Fruit fly (Drosophila melanogaster) whole organism, embryonic: Measurements from ENCODE around the gene bys.
A peak's percentile ranks its signal among the peaks of the same experiment; 100 is the strongest.

Experiments used
- Aef1 ChIP-seq: fragments of 200-800 bp; sonication (Bioruptor generic); IDR thresholded peaks from 3 replicates; pipeline ENCODE4 v1.3.6; 2022; ENCODE audit warnings: missing biosample characterization, missing genetic modification characterization
- Atf3 ChIP-seq: fragments of 200-800 bp; sonication (Bioruptor generic); optimal IDR thresholded peaks from 3 replicates; lab custom pipeline; 2016; ENCODE audit warnings: missing biosample characterization, missing genetic modification characterization
- Bteb2 ChIP-seq: fragments of 200-800 bp; sonication (Bioruptor generic); optimal IDR thresholded peaks from 2 replicates; lab custom pipeline; 2016; ENCODE audit warnings: missing biosample characterization, missing genetic modification characterization
- CG10274 ChIP-seq: fragments of 200-800 bp; sonication (Bioruptor generic); optimal IDR thresholded peaks from 3 replicates; lab custom pipeline; 2017; ENCODE audit warnings: missing biosample characterization, mild to moderate bottlenecking, missing genetic modification characterization
- CG10979 ChIP-seq: fragments of 200-800 bp; sonication (Bioruptor generic); optimal IDR thresholded peaks from 2 replicates; lab custom pipeline; 2018; ENCODE audit warnings: missing biosample characterization, mild to moderate bottlenecking, missing genetic modification characterization, moderate library complexity
- CG11695 ChIP-seq: fragments of 200-800 bp; sonication (Bioruptor generic); IDR thresholded peaks from 3 replicates; pipeline ENCODE4 v1.3.6; 2022; ENCODE audit warnings: missing biosample characterization, missing genetic modification characterization
- CG12236 ChIP-seq: fragments of 200-800 bp; sonication (Bioruptor generic); optimal IDR thresholded peaks from 2 replicates; lab custom pipeline; 2016; ENCODE audit warnings: missing biosample characterization, missing genetic modification characterization
- CG12299 ChIP-seq: fragments of 200-800 bp; sonication (Bioruptor generic); optimal IDR thresholded peaks from 2 replicates; lab custom pipeline; 2018; ENCODE audit warnings: missing biosample characterization, mild to moderate bottlenecking, missing genetic modification characterization
- CG12942 ChIP-seq: fragments of 200-800 bp; sonication (Bioruptor generic); optimal IDR thresholded peaks from 3 replicates; lab custom pipeline; 2016; ENCODE audit warnings: missing biosample characterization, missing genetic modification characterization
- CG14441 ChIP-seq: fragments of 200-800 bp; sonication (Bioruptor generic); IDR thresholded peaks from 2 replicates; pipeline ENCODE4 v1.3.6; 2022; ENCODE audit warnings: missing biosample characterization, missing genetic modification characterization
- CG14860 ChIP-seq: fragments of 200-800 bp; sonication (Bioruptor generic); IDR thresholded peaks from 3 replicates; pipeline ENCODE4 v1.3.6; 2022; ENCODE audit warnings: missing biosample characterization, missing genetic modification characterization; ENCODE audit not compliant: partially characterized antibody
- CG14965 ChIP-seq: fragments of 200-800 bp; sonication (Bioruptor generic); optimal IDR thresholded peaks from 2 replicates; lab custom pipeline; 2016; ENCODE audit warnings: missing biosample characterization, missing genetic modification characterization, borderline replicate concordance
- CG15696 ChIP-seq: fragments of 200-800 bp; sonication (Bioruptor generic); optimal IDR thresholded peaks from 2 replicates; lab custom pipeline; 2019; ENCODE audit warnings: missing biosample characterization, mild to moderate bottlenecking, missing genetic modification characterization, moderate library complexity
- CG16779 ChIP-seq: fragments of 200-800 bp; sonication (Bioruptor generic); IDR thresholded peaks from 2 replicates; pipeline ENCODE4 v1.3.6; 2022; ENCODE audit warnings: missing biosample characterization, missing genetic modification characterization
- CG18764 ChIP-seq: fragments of 200-800 bp; sonication (Bioruptor generic); optimal IDR thresholded peaks from 3 replicates; lab custom pipeline; 2016; ENCODE audit warnings: missing biosample characterization, missing genetic modification characterization
- CG32532 ChIP-seq: fragments of 200-800 bp; sonication (Bioruptor generic); IDR thresholded peaks from 2 replicates; pipeline ENCODE4 v1.3.6; 2022; ENCODE audit warnings: missing biosample characterization, missing genetic modification characterization
- CG3407 ChIP-seq: fragments of 200-800 bp; sonication (Bioruptor generic); optimal IDR thresholded peaks from 2 replicates; lab custom pipeline; 2018; ENCODE audit warnings: missing biosample characterization, mild to moderate bottlenecking, missing genetic modification characterization
- CG9797 ChIP-seq: fragments of 200-800 bp; sonication (Bioruptor generic); optimal IDR thresholded peaks from 3 replicates; lab custom pipeline; 2018; ENCODE audit warnings: missing biosample characterization, mild to moderate bottlenecking, missing genetic modification characterization
- Dad ChIP-seq: fragments of 200-800 bp; sonication (Bioruptor generic); optimal IDR thresholded peaks from 3 replicates; lab custom pipeline; 2016; ENCODE audit warnings: missing biosample characterization, missing genetic modification characterization
- Dip3 ChIP-seq: fragments of 200-800 bp; sonication (Bioruptor generic); optimal IDR thresholded peaks from 3 replicates; lab custom pipeline; 2016; ENCODE audit warnings: missing biosample characterization, missing genetic modification characterization
- Doc3 ChIP-seq: fragments of 200-800 bp; sonication (Bioruptor generic); IDR thresholded peaks from 3 replicates; pipeline ENCODE4 v1.3.6; 2022; ENCODE audit warnings: missing biosample characterization, missing genetic modification characterization; ENCODE audit not compliant: partially characterized antibody
- H2.0 ChIP-seq: fragments of 200-800 bp; sonication (Bioruptor generic); IDR thresholded peaks from 2 replicates; pipeline ENCODE4 v1.3.6; 2022; ENCODE audit warnings: missing biosample characterization, missing genetic modification characterization
- HLH54F ChIP-seq: fragments of 200-800 bp; sonication (Bioruptor generic); optimal IDR thresholded peaks from 3 replicates; lab custom pipeline; 2016; ENCODE audit warnings: missing biosample characterization, missing genetic modification characterization
- Hand ChIP-seq: fragments of 200-800 bp; sonication (Bioruptor generic); optimal IDR thresholded peaks from 2 replicates; lab custom pipeline; 2017; ENCODE audit warnings: mild to moderate bottlenecking, missing biosample characterization, missing genetic modification reagents, missing genetic modification characterization
- Hmx ChIP-seq: fragments of 200-800 bp; sonication (Bioruptor generic); optimal IDR thresholded peaks from 2 replicates; lab custom pipeline; 2016; ENCODE audit warnings: missing biosample characterization, missing genetic modification characterization
- Med ChIP-seq: fragments of 200-800 bp; sonication (Bioruptor generic); peaks from one replicate; lab custom pipeline; 2016; ENCODE audit warnings: missing biosample characterization, missing genetic modification characterization, mild to moderate bottlenecking, inconsistent platforms, moderate library complexity
- Xbp1 ChIP-seq: fragments of 200-800 bp; sonication (Bioruptor generic); optimal IDR thresholded peaks from 3 replicates; lab custom pipeline; 2016; ENCODE audit warnings: missing biosample characterization, mild to moderate bottlenecking, missing genetic modification characterization
- abd-A ChIP-seq: fragments of 200-800 bp; sonication (Bioruptor generic); optimal IDR thresholded peaks from 3 replicates; lab custom pipeline; 2019; ENCODE audit warnings: missing biosample characterization, mild to moderate bottlenecking, missing genetic modification characterization, moderate library complexity
- ash1 ChIP-seq: fragments of 200-800 bp; sonication (Bioruptor generic); optimal IDR thresholded peaks from 2 replicates; lab custom pipeline; 2018; ENCODE audit warnings: missing biosample characterization, mild to moderate bottlenecking, missing genetic modification characterization
- chm ChIP-seq: fragments of 200-800 bp; sonication (Bioruptor generic); IDR thresholded peaks from 2 replicates; pipeline ENCODE4 v1.3.6; 2022; ENCODE audit warnings: missing biosample characterization, missing genetic modification characterization
- corto ChIP-seq: fragments of 200-800 bp; sonication (Bioruptor generic); optimal IDR thresholded peaks from 2 replicates; lab custom pipeline; 2016; ENCODE audit warnings: missing biosample characterization, mild to moderate bottlenecking, missing genetic modification characterization, moderate library complexity
- emc ChIP-seq: fragments of 200-800 bp; sonication (Bioruptor generic); optimal IDR thresholded peaks from 2 replicates; lab custom pipeline; 2016; ENCODE audit warnings: missing biosample characterization, missing genetic modification characterization
- eve ChIP-seq, 2 experiments: fragments of >200 bp; optimal IDR thresholded peaks; 2 replicates each; lab custom pipeline; 2017; ENCODE audit warnings: missing biosample characterization in 2 of 2, missing genetic modification characterization in 2 of 2
- grau ChIP-seq: fragments of 200-800 bp; optimal IDR thresholded peaks from 3 replicates; lab custom pipeline; 2019; ENCODE audit warnings: missing biosample characterization, mild to moderate bottlenecking, missing genetic modification characterization, moderate library complexity
- ind ChIP-seq: fragments of 200-800 bp; sonication (Bioruptor generic); optimal IDR thresholded peaks from 3 replicates; lab custom pipeline; 2016; ENCODE audit warnings: missing biosample characterization, missing genetic modification characterization
- jigr1 ChIP-seq: fragments of 200-800 bp; sonication (Bioruptor generic); IDR thresholded peaks from 3 replicates; pipeline ENCODE4 v1.3.6; 2022; ENCODE audit warnings: missing biosample characterization, missing genetic modification characterization
- lilli ChIP-seq: fragments of 200-800 bp; sonication (Bioruptor generic); optimal IDR thresholded peaks from 3 replicates; lab custom pipeline; 2016; ENCODE audit warnings: missing biosample characterization, missing genetic modification characterization
- phol ChIP-seq: fragments of 200-800 bp; sonication (Bioruptor generic); optimal IDR thresholded peaks from 3 replicates; lab custom pipeline; 2018; ENCODE audit warnings: missing biosample characterization, mild to moderate bottlenecking, missing genetic modification characterization, moderate library complexity
- salm ChIP-seq: fragments of 200-800 bp; sonication (Bioruptor generic); optimal IDR thresholded peaks from 2 replicates; lab custom pipeline; 2018; ENCODE audit warnings: missing biosample characterization, mild to moderate bottlenecking, missing genetic modification characterization
- sob ChIP-seq: fragments of 200-800 bp; sonication (Bioruptor generic); IDR thresholded peaks from 2 replicates; pipeline ENCODE4 v1.3.6; 2022; ENCODE audit warnings: missing biosample characterization, missing genetic modification characterization
- sr ChIP-seq: fragments of 200-800 bp; sonication (Bioruptor generic); IDR thresholded peaks from 3 replicates; pipeline ENCODE4 v1.3.6; 2022; ENCODE audit warnings: missing biosample characterization, missing genetic modification characterization
- ssp ChIP-seq: fragments of 200-800 bp; sonication (Bioruptor generic); IDR thresholded peaks from 2 replicates; pipeline ENCODE4 v1.3.6; 2022; ENCODE audit warnings: missing biosample characterization, missing genetic modification characterization
- tap ChIP-seq: fragments of 200-800 bp; optimal IDR thresholded peaks from 3 replicates; lab custom pipeline; 2019; ENCODE audit warnings: missing biosample characterization, mild to moderate bottlenecking, missing genetic modification characterization, moderate library complexity
- tna ChIP-seq: fragments of 200-800 bp; sonication (Bioruptor generic); IDR thresholded peaks from 2 replicates; pipeline ENCODE4 v1.3.6; 2022; ENCODE audit warnings: missing biosample characterization, missing genetic modification characterization; ENCODE audit not compliant: partially characterized antibody
- unpg ChIP-seq: fragments of 200-800 bp; sonication (Bioruptor generic); optimal IDR thresholded peaks from 3 replicates; lab custom pipeline; 2018; ENCODE audit warnings: missing biosample characterization, mild to moderate bottlenecking, missing genetic modification characterization, moderate library complexity
- usp ChIP-seq: fragments of >200 bp; optimal IDR thresholded peaks from 2 replicates; lab custom pipeline; 2017; ENCODE audit warnings: missing biosample characterization, missing genetic modification characterization
- vnd ChIP-seq: fragments of 200-800 bp; sonication (Bioruptor generic); IDR thresholded peaks from 3 replicates; pipeline ENCODE4 v1.3.6; 2022; ENCODE audit warnings: missing biosample characterization, missing genetic modification characterization; ENCODE audit not compliant: partially characterized antibody
- zen ChIP-seq: fragments of 200-800 bp; sonication (Bioruptor generic); optimal IDR thresholded peaks from 3 replicates; lab custom pipeline; 2018; ENCODE audit warnings: missing biosample characterization, mild to moderate bottlenecking, missing genetic modification characterization, moderate library complexity

bys gene

dm6 chrX:7937588-7938481 is 36.2 kb downstream of the bys start (continued):
- TF ChIP-seq CG12236 (GFP tag; lab: Kevin White, UChicago): peak; percentile 64
- TF ChIP-seq unpg (GFP tag; lab: Kevin White, UChicago): peak; percentile 71
- TF ChIP-seq ssp (GFP tag; lab: Robert Waterston, UW): peak; percentile 61
- TF ChIP-seq H2.0 (GFP tag; lab: Robert Waterston, UW): 0 out of 2 replicates have a peak, but pooled peaks have one; percentile 40
- peak; percentile 35 for TF ChIP-seq CG12299 (tag; lab: Kevin White, UChicago)
- peak; percentile 66 for TF ChIP-seq CG10274
- peak; percentile 61 for TF ChIP-seq CG18764 (GFP tag; lab: Kevin White, UChicago)
- no peak for TF ChIP-seq Doc3 (GFP tag; lab: Robert Waterston, UW)
- no peak for TF ChIP-seq tna
- TF ChIP-seq Hmx (GFP tag; lab: Kevin White, UChicago): no peak
- TF ChIP-seq CG15696 (tag; lab: Kevin White, UChicago): peak; percentile 70
- TF ChIP-seq abd-A: no peak
- peak; percentile 13 for TF ChIP-seq Hand (GFP tag; lab: Kevin White, UChicago)
- TF ChIP-seq CG12942 (GFP tag; lab: Kevin White, UChicago): peak; percentile 70
- 0 out of 2 replicates have a peak, but pooled peaks have one; percentile 52 for TF ChIP-seq CG32532 (GFP tag; lab: Robert Waterston, UW)
- no peak for TF ChIP-seq usp (GFP tag; lab: Kevin White, UChicago)
- TF ChIP-seq chm (GFP tag; lab: Robert Waterston, UW): peak; percentile 54; the same call in 1 of the 2 replicates
- TF ChIP-seq emc (GFP tag; lab: Kevin White, UChicago): peak; percentile 42
- peak; percentile 45 for TF ChIP-seq salm (tag; lab: Kevin White, UChicago)
- TF ChIP-seq CG9797 (GFP tag; lab: Kevin White, UChicago): peak; percentile 14
- peak; percentile 78 for TF ChIP-seq CG11695 (GFP tag; lab: Robert Waterston, UW)
- TF ChIP-seq CG3407 (GFP tag; lab: Kevin White, UChicago): peak; percentile 76
- TF ChIP-seq CG16779 (GFP tag; lab: Robert Waterston, UW): no peak
- TF ChIP-seq ind (GFP tag; lab: Kevin White, UChicago): peak; percentile 75
- peak; percentile 62 for TF ChIP-seq lilli (GFP tag; lab: Kevin White, UChicago)
- TF ChIP-seq sob: 0 out of 2 replicates have a peak, but pooled peaks have one; percentile 36
- TF ChIP-seq corto (GFP tag; lab: Kevin White, UChicago): no peak
- TF ChIP-seq tap: peak; percentile 52
- peak; percentile 47; the same call in 1 of the 3 replicates for TF ChIP-seq Aef1
- TF ChIP-seq eve (GFP tag; optimal IDR thresholded peaks at IDR 0.05; lab: Kevin White, UChicago): peak in 1 of 2 experiments; percentile 46
- peak; percentile 92 for TF ChIP-seq phol
- no peak for TF ChIP-seq sr
- no peak for TF ChIP-seq vnd (GFP tag; lab: Robert Waterston, UW)
- TF ChIP-seq CG14860 (GFP tag; lab: Robert Waterston, UW): no peak
- TF ChIP-seq Bteb2 (GFP tag; lab: Kevin White, UChicago): no peak
- peak; percentile 69; the same call in 2 of the 3 replicates for TF ChIP-seq jigr1 (GFP tag; lab: Robert Waterston, UW)
- TF ChIP-seq Dad: peak; percentile 59
- TF ChIP-seq CG14965 (GFP tag; lab: Kevin White, UChicago): peak; percentile 23
- TF ChIP-seq ash1 (GFP tag; lab: Kevin White, UChicago): no peak
- TF ChIP-seq Xbp1: peak; percentile 78
- TF ChIP-seq grau (tag; lab: Kevin White, UChicago): peak; percentile 74
- TF ChIP-seq Atf3 (GFP tag; lab: Kevin White, UChicago): peak; percentile 81
- peak; percentile 55 for TF ChIP-seq Dip3 (GFP tag; lab: Kevin White, UChicago)
- TF ChIP-seq CG14441 (GFP tag; lab: Robert Waterston, UW): peak; percentile 64
- peak; percentile 92 for TF ChIP-seq Med (GFP tag; lab: Kevin White, UChicago)
- peak; percentile 56 for TF ChIP-seq HLH54F (GFP tag; lab: Kevin White, UChicago)
- TF ChIP-seq zen: peak; percentile 54
- TF ChIP-seq CG10979 (tag; lab: Kevin White, UChicago): peak; percentile 90
